Worm (Caenorhabditis elegans) whole organism, mixed stage, embryonic: Measurements from ENCODE around the gene T25D1.2.

Experiments
- M03D4.4 ChIP-seq: sonication (generic microtip); optimal IDR thresholded peaks from 2 replicates; lab custom pipeline; 2017; ENCODE audit warnings: mild to moderate bottlenecking, missing genetic modification characterization, missing compliant biosample characterization
- bed-3 ChIP-seq: fragments of 200-800 bp; sonication (Bioruptor generic); optimal IDR thresholded peaks from 3 replicates; lab custom pipeline; 2018; ENCODE audit warnings: mild to moderate bottlenecking, missing genetic modification characterization, moderate library complexity, missing compliant biosample characterization
- ceh-39 ChIP-seq: fragments of 150-350 bp; optimal IDR thresholded peaks from 2 replicates; lab custom pipeline; 2014; ENCODE audit warnings: missing biosample characterization, missing genetic modification characterization
- ceh-43 ChIP-seq: fragments of 200-800 bp; sonication (Bioruptor generic); optimal IDR thresholded peaks from 2 replicates; lab custom pipeline; 2018; ENCODE audit warnings: mild to moderate bottlenecking, missing genetic modification characterization, moderate library complexity, missing compliant biosample characterization
- ceh-83 ChIP-seq: fragments of 200-800 bp; sonication (Bioruptor generic); optimal IDR thresholded peaks from 2 replicates; lab custom pipeline; 2018; ENCODE audit warnings: mild to moderate bottlenecking, missing genetic modification characterization, missing compliant biosample characterization
- ces-1 ChIP-seq: fragments of 150-350 bp; optimal IDR thresholded peaks from 2 replicates; lab custom pipeline; 2014; ENCODE audit warnings: missing biosample characterization, missing genetic modification reagents, missing genetic modification characterization
- cnd-1 ChIP-seq: fragments of 200-800 bp; sonication (Bioruptor generic); optimal IDR thresholded peaks from 2 replicates; lab custom pipeline; 2018; ENCODE audit warnings: mild to moderate bottlenecking, missing genetic modification characterization, missing compliant biosample characterization
- drap-1 ChIP-seq: fragments of 200-800 bp; sonication (Bioruptor generic); optimal IDR thresholded peaks from 3 replicates; lab custom pipeline; 2018; ENCODE audit warnings: mild to moderate bottlenecking, missing genetic modification characterization, missing compliant biosample characterization
- elt-1 ChIP-seq: sonication (generic microtip); optimal IDR thresholded peaks from 2 replicates; lab custom pipeline; 2017; ENCODE audit warnings: missing genetic modification characterization, mild to moderate bottlenecking, missing compliant biosample characterization, antibody characterized with exemption, moderate library complexity, borderline replicate concordance; ENCODE audit not compliant: insufficient read depth
- elt-3 ChIP-seq: fragments of 150-350 bp; optimal IDR thresholded peaks from 2 replicates; lab custom pipeline; 2014; ENCODE audit warnings: missing biosample characterization, missing genetic modification characterization
- flh-1 ChIP-seq: fragments of 200-800 bp; sonication (Bioruptor generic); optimal IDR thresholded peaks from 2 replicates; lab custom pipeline; 2018; ENCODE audit warnings: mild to moderate bottlenecking, missing genetic modification characterization, moderate library complexity, missing compliant biosample characterization
- ham-2 ChIP-seq: fragments of 200-800 bp; sonication (Bioruptor generic); optimal IDR thresholded peaks from 2 replicates; lab custom pipeline; 2018; ENCODE audit warnings: mild to moderate bottlenecking, missing genetic modification characterization, missing compliant biosample characterization
- hlh-1 ChIP-seq: fragments of 150-350 bp; optimal IDR thresholded peaks from 2 replicates; lab custom pipeline; 2014; ENCODE audit warnings: missing biosample characterization, missing genetic modification reagents, missing genetic modification characterization
- lin-13 ChIP-seq: fragments of 150-350 bp; optimal IDR thresholded peaks from 2 replicates; lab custom pipeline; 2014; ENCODE audit warnings: missing biosample characterization, missing genetic modification characterization
- lin-32 ChIP-seq: fragments of 200-800 bp; sonication (Bioruptor generic); optimal IDR thresholded peaks from 2 replicates; lab custom pipeline; 2018; ENCODE audit warnings: mild to moderate bottlenecking, missing genetic modification characterization, missing compliant biosample characterization
- mab-5 ChIP-seq: fragments of 150-350 bp; optimal IDR thresholded peaks from 2 replicates; lab custom pipeline; 2014; ENCODE audit warnings: missing biosample characterization, missing genetic modification characterization
- mep-1 ChIP-seq: fragments of 150-350 bp; optimal IDR thresholded peaks from 2 replicates; lab custom pipeline; 2017; ENCODE audit warnings: missing biosample characterization, missing genetic modification reagents, missing genetic modification characterization, inconsistent platforms
- mls-2 ChIP-seq: sonication (generic microtip); optimal IDR thresholded peaks from 2 replicates; lab custom pipeline; 2016; ENCODE audit warnings: mild to moderate bottlenecking, missing genetic modification characterization, moderate library complexity, missing compliant biosample characterization
- nhr-2 ChIP-seq: fragments of 150-350 bp; optimal IDR thresholded peaks from 2 replicates; lab custom pipeline; 2014; ENCODE audit warnings: missing biosample characterization, missing genetic modification characterization
- nhr-28 ChIP-seq: fragments of 150-350 bp; optimal IDR thresholded peaks from 2 replicates; lab custom pipeline; 2014; ENCODE audit warnings: missing biosample characterization, missing genetic modification characterization
- nhr-76 ChIP-seq: sonication (generic microtip); optimal IDR thresholded peaks from 2 replicates; lab custom pipeline; 2017; ENCODE audit warnings: missing biosample characterization, missing genetic modification characterization
- pha-4 ChIP-seq: fragments of 150-350 bp; optimal IDR thresholded peaks from 2 replicates; lab custom pipeline; 2018; ENCODE audit warnings: missing biosample characterization, missing genetic modification reagents, missing genetic modification characterization
- sem-2 ChIP-seq: fragments of 200-800 bp; sonication (Bioruptor generic); optimal IDR thresholded peaks from 2 replicates; lab custom pipeline; 2018; ENCODE audit warnings: mild to moderate bottlenecking, missing genetic modification characterization, missing compliant biosample characterization
- snpc-4 ChIP-seq: fragments of 150-350 bp; optimal IDR thresholded peaks from 2 replicates; lab custom pipeline; 2014; ENCODE audit warnings: missing biosample characterization, missing genetic modification characterization
- sptf-1 ChIP-seq: sonication (generic microtip); optimal IDR thresholded peaks from 2 replicates; lab custom pipeline; 2017; ENCODE audit warnings: mild to moderate bottlenecking, missing genetic modification characterization, moderate library complexity, missing compliant biosample characterization
- tbx-8 ChIP-seq: fragments of 200-800 bp; sonication (Bioruptor generic); optimal IDR thresholded peaks from 2 replicates; lab custom pipeline; 2018; ENCODE audit warnings: mild to moderate bottlenecking, missing genetic modification characterization, moderate library complexity, missing compliant biosample characterization
- unc-120 ChIP-seq: sonication (generic microtip); optimal IDR thresholded peaks from 2 replicates; lab custom pipeline; 2017; ENCODE audit warnings: missing genetic modification characterization, missing compliant biosample characterization; ENCODE audit not compliant: poor library complexity, severe bottlenecking
- unc-39 ChIP-seq: fragments of 150-350 bp; optimal IDR thresholded peaks from 2 replicates; lab custom pipeline; 2014; ENCODE audit warnings: missing biosample characterization, missing genetic modification characterization
- unc-62 ChIP-seq: fragments of 150-350 bp; optimal IDR thresholded peaks from 2 replicates; lab custom pipeline; 2014; ENCODE audit warnings: missing biosample characterization, missing genetic modification reagents, missing genetic modification characterization
- zip-8 ChIP-seq: fragments of 150-350 bp; optimal IDR thresholded peaks from 2 replicates; lab custom pipeline; 2014; ENCODE audit warnings: missing biosample characterization, missing genetic modification characterization

T25D1.2 gene

ce11 chrX:16548290-16548689 is 32.9 kb downstream of the T25D1.2 start:
- TF ChIP-seq unc-120 = no peak
- TF ChIP-seq unc-62 (GFP tag; lab: Kevin White, UChicago) = no peak
- no peak for TF ChIP-seq nhr-28
- no peak for TF ChIP-seq lin-13 (tag; lab: Kevin White, UChicago)
- TF ChIP-seq flh-1 (GFP tag; lab: Kevin White, UChicago) = no peak
- no peak for TF ChIP-seq nhr-2 (tag; lab: Kevin White, UChicago)
- no peak for TF ChIP-seq snpc-4

- TF ChIP-seq mep-1 = no peak
- no peak for TF ChIP-seq zip-8 (tag; lab: Kevin White, UChicago)
- TF ChIP-seq elt-1 (tag; lab: Kevin White, UChicago) = no peak
- no peak for TF ChIP-seq ces-1 (GFP tag; lab: Kevin White, UChicago)
- TF ChIP-seq snpc-4 = no peak
- TF ChIP-seq drap-1 (GFP tag; lab: Kevin White, UChicago) = no peak
- TF ChIP-seq ceh-83 (GFP tag; lab: Kevin White, UChicago) = no peak
- TF ChIP-seq tbx-8 (GFP tag; lab: Kevin White, UChicago) = no peak
Observed at ce11 chrX:16550551-16550950, 35.2 kb downstream of the T25D1.2 start.

ce11 chrX:16551318-16551717 is 36.0 kb downstream of the T25D1.2 start:
- TF ChIP-seq nhr-2 (tag; lab: Kevin White, UChicago) (no peak), nhr-76 (tag; lab: Kevin White, UChicago) (no peak), ceh-43 (GFP tag; lab: Kevin White, UChicago) (no peak), pha-4 (tag; lab: Kevin White, UChicago) (no peak), ces-1 (GFP tag; lab: Kevin White, UChicago) (no peak), nhr-28 (no peak), tbx-8 (GFP tag; lab: Kevin White, UChicago) (no peak), ceh-83 (GFP tag; lab: Kevin White, UChicago) (peak; percentile 1), sptf-1 (tag; lab: Kevin White, UChicago) (peak; percentile 47), unc-39 (tag; lab: Kevin White, UChicago) (no peak), M03D4.4 (tag; lab: Kevin White, UChicago) (no peak), ceh-39 (tag; lab: Kevin White, UChicago) (no peak), unc-120 (no peak), mls-2 (peak; percentile 42), unc-62 (GFP tag; lab: Kevin White, UChicago) (no peak), ham-2 (GFP tag; lab: Kevin White, UChicago) (no peak), sem-2 (GFP tag; lab: Kevin White, UChicago) (peak; percentile 16), bed-3 (peak; percentile 10), mep-1 (no peak), hlh-1 (tag; lab: Kevin White, UChicago) (no peak), mab-5 (tag; lab: Kevin White, UChicago) (no peak), lin-13 (tag; lab: Kevin White, UChicago) (no peak)

- no peak for TF ChIP-seq drap-1 (GFP tag; lab: Kevin White, UChicago)
- TF ChIP-seq mab-5 (tag; lab: Kevin White, UChicago) = no peak
- no peak for TF ChIP-seq lin-32 (GFP tag; lab: Kevin White, UChicago)
- no peak for TF ChIP-seq tbx-8 (GFP tag; lab: Kevin White, UChicago)
- TF ChIP-seq sem-2 (GFP tag; lab: Kevin White, UChicago) = no peak
- no peak for TF ChIP-seq lin-13 (tag; lab: Kevin White, UChicago)
- TF ChIP-seq flh-1 (GFP tag; lab: Kevin White, UChicago) = no peak
- TF ChIP-seq pha-4 (tag; lab: Kevin White, UChicago) = peak; percentile 2
- TF ChIP-seq mls-2 = no peak
- no peak for TF ChIP-seq sptf-1 (tag; lab: Kevin White, UChicago)
- TF ChIP-seq elt-3 (tag; lab: Kevin White, UChicago) = no peak
- TF ChIP-seq mep-1 = no peak
- no peak for TF ChIP-seq nhr-76 (tag; lab: Kevin White, UChicago)
- TF ChIP-seq cnd-1 (tag; lab: Kevin White, UChicago) = no peak
- TF ChIP-seq ces-1 (GFP tag; lab: Kevin White, UChicago) = peak; percentile 90
- TF ChIP-seq unc-120 = peak; percentile 15
Observed at ce11 chrX:16553845-16554426, 38.6 kb downstream of the T25D1.2 start, which contains the start of gene K08B5.2. TSS of gene K08B5.2 (minus strand) at chrX:16553887.
